Worm (Caenorhabditis elegans) whole organism, late embryonic: ENCODE data around the gene C50D2.7.

ENCODE experiments used
- ama-1 ChIP-seq: fragments of 150-350 bp; optimal IDR thresholded peaks from 2 replicates; lab custom pipeline; 2014
- eyg-1 ChIP-seq: sonication (generic microtip); optimal IDR thresholded peaks from 2 replicates; lab custom pipeline; 2016; ENCODE audit warnings: missing genotype, missing genetic modification characterization, missing compliant biosample characterization
- nhr-11 ChIP-seq: fragments of 150-350 bp; optimal IDR thresholded peaks from 2 replicates; lab custom pipeline; 2014; ENCODE audit warnings: missing biosample characterization, missing genetic modification characterization
- odd-2 ChIP-seq: sonication (generic microtip); optimal IDR thresholded peaks from 2 replicates; lab custom pipeline; 2017; ENCODE audit warnings: antibody characterized with exemption, mild to moderate bottlenecking, missing genetic modification characterization, missing compliant biosample characterization
- pag-3 ChIP-seq: sonication (generic microtip); optimal IDR thresholded peaks from 2 replicates; lab custom pipeline; 2016; ENCODE audit warnings: missing compliant biosample characterization, missing genetic modification characterization, borderline replicate concordance
- pha-2 ChIP-seq: sonication (generic microtip); optimal IDR thresholded peaks from 2 replicates; lab custom pipeline; 2017; ENCODE audit warnings: mild to moderate bottlenecking, missing genetic modification characterization, missing compliant biosample characterization
- pha-4 ChIP-seq: fragments of 150-350 bp; optimal IDR thresholded peaks from 2 replicates; lab custom pipeline; 2018; ENCODE audit warnings: missing biosample characterization, missing genetic modification reagents, missing genetic modification characterization
- pqm-1 ChIP-seq: sonication (generic microtip); optimal IDR thresholded peaks from 2 replicates; lab custom pipeline; 2016; ENCODE audit warnings: missing genetic modification characterization, missing compliant biosample characterization
- sox-2 ChIP-seq: fragments of 200-800 bp; sonication (Bioruptor generic); IDR thresholded peaks from 2 replicates; pipeline ENCODE4 v1.3.6; 2022; ENCODE audit warnings: missing genetic modification reagents, missing genetic modification characterization, missing compliant biosample characterization

- TF ChIP-seq pha-4 (tag; lab: Kevin White, UChicago): no peak
- no peak for TF ChIP-seq odd-2 (tag; lab: Kevin White, UChicago)
- no peak for TF ChIP-seq pag-3 (tag; lab: Kevin White, UChicago)
- TF ChIP-seq ama-1: no peak
- no peak for TF ChIP-seq pha-2 (tag; lab: Kevin White, UChicago)
- TF ChIP-seq pqm-1: no peak
- TF ChIP-seq sox-2 (GFP tag; lab: Robert Waterston, UW): no peak
- TF ChIP-seq nhr-11 (tag; lab: Kevin White, UChicago): no peak
- no peak for TF ChIP-seq eyg-1 (tag; lab: Kevin White, UChicago)
Observed at ce11 chrII:121121-121520, 26.0 kb upstream of the C50D2.7 start, which contains the start of gene K10B4.3.
